Worm (Caenorhabditis elegans) whole organism, L1 larva: ENCODE measurements around the gene Y102F5A.1.

Experiments
- aly-2 ChIP-seq: fragments of 150-350 bp; optimal IDR thresholded peaks from 2 replicates; lab custom pipeline; 2014; ENCODE audit warnings: missing biosample characterization, missing genetic modification characterization
- dpl-1 ChIP-seq, 3 experiments: fragments of 150-350 bp in 2 of 3; sonication (generic microtip) in 1 of 3; optimal IDR thresholded peaks; 2 replicates each; lab custom pipeline; 2014 to 2017; ENCODE audit warnings: missing biosample characterization in 3 of 3, missing genetic modification characterization in 3 of 3, missing genetic modification reagents in 3 of 3
- efl-1 ChIP-seq, 4 experiments: fragments of 150-350 bp; optimal IDR thresholded peaks in 3 of 4; peaks in 1 of 4; 1 replicate in 1 of 4; 2 replicates in 3 of 4; lab custom pipeline; 2014; ENCODE audit warnings: missing biosample characterization in 2 of 4, missing genetic modification characterization in 2 of 4, missing genetic modification reagents in 2 of 4
- egl-27 ChIP-seq, 2 experiments: fragments of 150-350 bp in 1 of 2; sonication (generic microtip); optimal IDR thresholded peaks; 3 replicates each; lab custom pipeline; 2017 to 2018; ENCODE audit warnings: missing biosample characterization in 2 of 2, missing genetic modification characterization in 2 of 2, missing genetic modification reagents in 2 of 2
- elt-2 ChIP-seq: sonication (generic microtip); optimal IDR thresholded peaks from 2 replicates; lab custom pipeline; 2016; ENCODE audit warnings: missing genetic modification characterization, mild to moderate bottlenecking, inconsistent platforms, missing compliant biosample characterization, missing genetic modification reagents
- mep-1 ChIP-seq: fragments of 150-350 bp; optimal IDR thresholded peaks from 2 replicates; lab custom pipeline; 2014; ENCODE audit warnings: missing biosample characterization, missing genetic modification characterization
- nhr-20 ChIP-seq: sonication (generic microtip); optimal IDR thresholded peaks from 2 replicates; lab custom pipeline; 2016; ENCODE audit warnings: mild to moderate bottlenecking, missing genetic modification characterization, missing compliant biosample characterization
- unc-62 ChIP-seq: fragments of 150-350 bp; optimal IDR thresholded peaks from 2 replicates; lab custom pipeline; 2014; ENCODE audit warnings: missing biosample characterization, missing genetic modification reagents, missing genetic modification characterization

DNA sequence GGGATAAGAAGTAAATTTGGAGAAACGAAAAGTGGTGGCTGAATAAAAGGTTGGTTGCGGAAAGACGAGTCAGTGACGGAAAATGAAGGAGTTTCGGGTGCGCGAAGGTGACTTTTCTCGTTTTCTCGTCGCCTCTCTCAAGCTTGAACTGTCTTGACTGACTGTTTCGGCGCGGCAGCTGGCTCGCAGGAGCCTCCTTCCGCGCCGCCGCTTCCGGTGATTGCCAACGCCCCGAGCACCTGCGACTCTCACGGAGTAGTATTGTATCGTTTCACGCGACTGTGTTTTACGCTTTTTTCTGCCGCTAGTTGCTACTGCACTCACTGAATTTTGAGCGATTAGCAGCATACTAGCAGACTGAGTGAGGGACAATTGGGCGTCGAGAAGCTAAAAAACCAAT is 30.5 kb upstream of the Y102F5A.1 start, which contains the start of gene C34E11.2:
- no peak for TF ChIP-seq aly-2 (tag; lab: Kevin White, UChicago)
- TF ChIP-seq dpl-1 (GFP tag; optimal IDR thresholded peaks at IDR 0.05; lab: Kevin White, UChicago), result no peak
- TF ChIP-seq mep-1 (tag; lab: Kevin White, UChicago), result no peak
- no peak for TF ChIP-seq elt-2 (tag; lab: Kevin White, UChicago)
- no peak for TF ChIP-seq efl-1 (optimal IDR thresholded peaks at IDR 0.05; lab: Kevin White, UChicago)
- no peak for TF ChIP-seq efl-1 (GFP tag; optimal IDR thresholded peaks at IDR 0.05 in 1 of 2; lab: Kevin White, UChicago)
- no peak for TF ChIP-seq egl-27 (tag; optimal IDR thresholded peaks at IDR 0.05; lab: Kevin White, UChicago)
- no peak for TF ChIP-seq unc-62 (GFP tag; lab: Kevin White, UChicago)
- TF ChIP-seq nhr-20, result no peak
